Fruit fly (Drosophila melanogaster) whole organism, embryonic: ENCODE data around the gene Rad17.

Source experiments
- C15 ChIP-seq: fragments of 200-800 bp; sonication (Bioruptor generic); IDR thresholded peaks from 3 replicates; pipeline ENCODE4 v1.3.6; 2022; ENCODE audit warnings: missing biosample characterization, missing genetic modification characterization
- CG11504 ChIP-seq: fragments of 200-800 bp; sonication (Bioruptor generic); optimal IDR thresholded peaks from 3 replicates; lab custom pipeline; 2019; ENCODE audit warnings: missing biosample characterization, mild to moderate bottlenecking, missing genetic modification characterization, moderate library complexity
- CG11695 ChIP-seq: fragments of 200-800 bp; sonication (Bioruptor generic); IDR thresholded peaks from 3 replicates; pipeline ENCODE4 v1.3.6; 2022; ENCODE audit warnings: missing biosample characterization, missing genetic modification characterization
- CG13123 ChIP-seq: fragments of 200-800 bp; sonication (Bioruptor generic); optimal IDR thresholded peaks from 2 replicates; lab custom pipeline; 2016; ENCODE audit warnings: missing biosample characterization, missing genetic modification characterization
- CG13894 ChIP-seq: fragments of 200-800 bp; sonication (Bioruptor generic); optimal IDR thresholded peaks from 3 replicates; lab custom pipeline; 2018; ENCODE audit warnings: missing biosample characterization, mild to moderate bottlenecking, missing genetic modification characterization, moderate library complexity
- CG14014 ChIP-seq: fragments of 200-800 bp; sonication (Bioruptor generic); IDR thresholded peaks from 2 replicates; pipeline ENCODE4 v1.3.6; 2022; ENCODE audit warnings: missing biosample characterization, missing genetic modification characterization
- CG16779 ChIP-seq: fragments of 200-800 bp; sonication (Bioruptor generic); IDR thresholded peaks from 2 replicates; pipeline ENCODE4 v1.3.6; 2022; ENCODE audit warnings: missing biosample characterization, missing genetic modification characterization
- CG17186 ChIP-seq: fragments of 200-800 bp; sonication (Bioruptor generic); optimal IDR thresholded peaks from 3 replicates; lab custom pipeline; 2017; ENCODE audit warnings: missing biosample characterization, missing genetic modification reagents, missing genetic modification characterization
- CG18599 ChIP-seq: fragments of 200-800 bp; sonication (Bioruptor generic); optimal IDR thresholded peaks from 3 replicates; lab custom pipeline; 2017; ENCODE audit warnings: missing biosample characterization, missing genetic modification characterization, mild to moderate bottlenecking, moderate library complexity, missing genetic modification reagents
- CG2129 ChIP-seq: fragments of 200-800 bp; sonication (Bioruptor generic); IDR thresholded peaks from 2 replicates; pipeline ENCODE4 v1.3.6; 2022; ENCODE audit warnings: missing biosample characterization, missing genetic modification characterization; ENCODE audit not compliant: partially characterized antibody
- CG2202 ChIP-seq: fragments of 200-800 bp; sonication (Bioruptor generic); optimal IDR thresholded peaks from 2 replicates; lab custom pipeline; 2018; ENCODE audit warnings: missing biosample characterization, mild to moderate bottlenecking, missing genetic modification characterization
- CG3065 ChIP-seq: fragments of 200-800 bp; sonication (Bioruptor generic); optimal IDR thresholded peaks from 2 replicates; lab custom pipeline; 2016; ENCODE audit warnings: missing biosample characterization, missing genetic modification characterization
- CG31365 ChIP-seq: fragments of 200-800 bp; sonication (Bioruptor generic); optimal IDR thresholded peaks from 2 replicates; lab custom pipeline; 2018; ENCODE audit warnings: missing biosample characterization, mild to moderate bottlenecking, missing genetic modification characterization
- CG3163 ChIP-seq: fragments of 200-800 bp; sonication (Bioruptor generic); optimal IDR thresholded peaks from 3 replicates; lab custom pipeline; 2016; ENCODE audit warnings: missing biosample characterization, missing genetic modification characterization
- CG34224 ChIP-seq: fragments of 200-800 bp; sonication (Bioruptor generic); IDR thresholded peaks from 3 replicates; pipeline ENCODE4 v1.3.6; 2022; ENCODE audit warnings: missing biosample characterization, missing genetic modification characterization; ENCODE audit not compliant: partially characterized antibody
- CG3847 ChIP-seq: fragments of 200-800 bp; sonication (Bioruptor generic); IDR thresholded peaks from 2 replicates; pipeline ENCODE4 v1.3.6; 2022; ENCODE audit warnings: missing biosample characterization, missing genetic modification characterization
- CG42726 ChIP-seq: fragments of 200-800 bp; sonication (Bioruptor generic); IDR thresholded peaks from 2 replicates; pipeline ENCODE4 v1.3.6; 2022; ENCODE audit warnings: missing biosample characterization, missing genetic modification characterization; ENCODE audit not compliant: partially characterized antibody
- CG9932 ChIP-seq: fragments of 200-800 bp; sonication (Bioruptor generic); IDR thresholded peaks from 2 replicates; pipeline ENCODE4 v1.3.6; 2022; ENCODE audit warnings: missing biosample characterization, missing genetic modification characterization
- D19B ChIP-seq: fragments of 200-800 bp; sonication (Bioruptor generic); optimal IDR thresholded peaks from 2 replicates; lab custom pipeline; 2017; ENCODE audit warnings: missing biosample characterization, mild to moderate bottlenecking, missing genetic modification characterization
- Dad ChIP-seq: fragments of 200-800 bp; sonication (Bioruptor generic); optimal IDR thresholded peaks from 3 replicates; lab custom pipeline; 2016; ENCODE audit warnings: missing biosample characterization, missing genetic modification characterization
- Dip2 ChIP-seq: fragments of 200-800 bp; sonication (Bioruptor generic); IDR thresholded peaks from 2 replicates; pipeline ENCODE4 v1.3.6; 2022; ENCODE audit warnings: missing biosample characterization, missing genetic modification characterization
- Dll ChIP-seq: fragments of 200-800 bp; sonication (Bioruptor generic); IDR thresholded peaks from 4 replicates; pipeline ENCODE4 v1.3.6; 2022; ENCODE audit warnings: missing biosample characterization, missing genetic modification characterization; ENCODE audit not compliant: partially characterized antibody
- Doc2 ChIP-seq: fragments of 200-800 bp; sonication (Bioruptor generic); IDR thresholded peaks from 2 replicates; pipeline ENCODE4 v1.3.6; 2022; ENCODE audit warnings: missing biosample characterization, missing genetic modification characterization
- E2f1 ChIP-seq: fragments of 200-800 bp; sonication (Bioruptor generic); IDR thresholded peaks from 2 replicates; pipeline ENCODE4 v1.3.6; 2022; ENCODE audit warnings: missing biosample characterization, missing genetic modification characterization
- HmgZ ChIP-seq: fragments of 200-800 bp; sonication (Bioruptor generic); optimal IDR thresholded peaks from 2 replicates; lab custom pipeline; 2018; ENCODE audit warnings: missing biosample characterization, mild to moderate bottlenecking, missing genetic modification characterization
- NfI ChIP-seq: fragments of 200-800 bp; sonication (Bioruptor generic); optimal IDR thresholded peaks from 3 replicates; lab custom pipeline; 2018; ENCODE audit warnings: missing biosample characterization, mild to moderate bottlenecking, missing genetic modification characterization, moderate library complexity
- PHDP ChIP-seq: fragments of 200-800 bp; sonication (Bioruptor generic); optimal IDR thresholded peaks from 3 replicates; lab custom pipeline; 2018; ENCODE audit warnings: missing biosample characterization, mild to moderate bottlenecking, missing genetic modification characterization, moderate library complexity
- Pdp1 ChIP-seq, 2 experiments: fragments of 200-800 bp; sonication (Bioruptor generic); optimal IDR thresholded peaks; 3 replicates each; lab custom pipeline; 2016; ENCODE audit warnings: missing biosample characterization in 2 of 2, missing genetic modification characterization in 2 of 2, mild to moderate bottlenecking in 1 of 2, moderate library complexity in 1 of 2
- Scr ChIP-seq: fragments of 200-800 bp; sonication (Bioruptor generic); IDR thresholded peaks from 2 replicates; pipeline ENCODE4 v1.3.6; 2022; ENCODE audit warnings: missing biosample characterization, missing genetic modification characterization; ENCODE audit not compliant: partially characterized antibody
- Sry-β ChIP-seq: fragments of 200-800 bp; sonication (Bioruptor generic); optimal IDR thresholded peaks from 2 replicates; lab custom pipeline; 2018; ENCODE audit warnings: missing biosample characterization, mild to moderate bottlenecking, missing genetic modification characterization, moderate library complexity
- Sry-δ ChIP-seq: fragments of 200-800 bp; sonication (Bioruptor generic); optimal IDR thresholded peaks from 2 replicates; lab custom pipeline; 2016; ENCODE audit warnings: missing biosample characterization, missing genetic modification characterization
- YL-1 ChIP-seq: fragments of 200-800 bp; sonication (Bioruptor generic); optimal IDR thresholded peaks from 3 replicates; lab custom pipeline; 2017; ENCODE audit warnings: missing biosample characterization, mild to moderate bottlenecking, missing genetic modification characterization
- cad ChIP-seq: fragments of >200 bp; optimal IDR thresholded peaks from 2 replicates; lab custom pipeline; 2017; ENCODE audit warnings: missing biosample characterization, missing genetic modification characterization
- chif ChIP-seq, 2 experiments: fragments of 200-800 bp; sonication (Bioruptor generic); optimal IDR thresholded peaks; 3 replicates each; lab custom pipeline; 2016; ENCODE audit warnings: missing biosample characterization in 2 of 2, missing genetic modification characterization in 2 of 2
- dmrt99B ChIP-seq: fragments of 200-800 bp; sonication (Bioruptor generic); optimal IDR thresholded peaks from 2 replicates; lab custom pipeline; 2018; ENCODE audit warnings: missing biosample characterization, mild to moderate bottlenecking, missing genetic modification characterization, moderate library complexity
- dpn ChIP-seq, 2 experiments: fragments of 200-800 bp; sonication (Bioruptor generic); optimal IDR thresholded peaks; 3 replicates each; lab custom pipeline; 2016; ENCODE audit warnings: missing biosample characterization in 2 of 2, missing genetic modification characterization in 2 of 2
- esg ChIP-seq: fragments of 200-800 bp; sonication (Bioruptor generic); conservative IDR thresholded peaks from 2 replicates; pipeline ENCODE4 v1.3.6; 2022; ENCODE audit warnings: missing biosample characterization, missing genetic modification characterization
- hb ChIP-seq: fragments of 200-800 bp; sonication (Bioruptor generic); IDR thresholded peaks from 3 replicates; pipeline ENCODE4 v1.3.6; 2022; ENCODE audit warnings: missing biosample characterization, missing genetic modification characterization; ENCODE audit not compliant: partially characterized antibody
- jumu ChIP-seq: fragments of 200-800 bp; sonication (Bioruptor generic); optimal IDR thresholded peaks from 3 replicates; lab custom pipeline; 2016; ENCODE audit warnings: missing biosample characterization, missing genetic modification characterization
- kah ChIP-seq: fragments of 200-800 bp; sonication (Bioruptor generic); optimal IDR thresholded peaks from 2 replicates; lab custom pipeline; 2018; ENCODE audit warnings: missing biosample characterization, mild to moderate bottlenecking, missing genetic modification characterization
- kni ChIP-seq: fragments of 200-800 bp; sonication (Bioruptor generic); optimal IDR thresholded peaks from 3 replicates; lab custom pipeline; 2017; ENCODE audit warnings: mild to moderate bottlenecking, missing biosample characterization, missing genetic modification reagents, missing genetic modification characterization
- nerfin-1 ChIP-seq: fragments of 200-800 bp; sonication (Bioruptor generic); optimal IDR thresholded peaks from 3 replicates; lab custom pipeline; 2019; ENCODE audit warnings: missing biosample characterization, mild to moderate bottlenecking, missing genetic modification characterization, moderate library complexity
- otp ChIP-seq: fragments of 200-800 bp; sonication (Bioruptor generic); IDR thresholded peaks from 3 replicates; pipeline ENCODE4, ENCODE4 v1.3.6; 2022; ENCODE audit warnings: missing biosample characterization, missing genetic modification characterization
- sob ChIP-seq: fragments of 200-800 bp; sonication (Bioruptor generic); IDR thresholded peaks from 2 replicates; pipeline ENCODE4 v1.3.6; 2022; ENCODE audit warnings: missing biosample characterization, missing genetic modification characterization
- sr ChIP-seq: fragments of 200-800 bp; sonication (Bioruptor generic); IDR thresholded peaks from 3 replicates; pipeline ENCODE4 v1.3.6; 2022; ENCODE audit warnings: missing biosample characterization, missing genetic modification characterization
- tll ChIP-seq, 2 experiments: fragments of 200-800 bp in 1 of 2; fragments of >200 bp in 1 of 2; sonication (Bioruptor generic) in 1 of 2; optimal IDR thresholded peaks; 2 replicates each; lab custom pipeline; 2017 to 2019; ENCODE audit warnings: missing biosample characterization in 2 of 2, missing genetic modification characterization in 2 of 2, mild to moderate bottlenecking in 1 of 2, moderate library complexity in 1 of 2
- ttk ChIP-seq: fragments of 200-800 bp; sonication (Bioruptor generic); IDR thresholded peaks from 2 replicates; pipeline ENCODE4 v2.1.2; 2022; ENCODE audit warnings: missing biosample characterization, missing genetic modification characterization
- tx ChIP-seq: fragments of 200-800 bp; sonication (Bioruptor generic); optimal IDR thresholded peaks from 2 replicates; lab custom pipeline; 2016; ENCODE audit warnings: missing biosample characterization, missing genetic modification characterization
- zen2 ChIP-seq: fragments of 200-800 bp; sonication (Bioruptor generic); IDR thresholded peaks from 3 replicates; pipeline ENCODE4 v1.3.6; 2022; ENCODE audit warnings: missing biosample characterization, missing genetic modification characterization; ENCODE audit not compliant: partially characterized antibody
- zfh1 ChIP-seq: fragments of 200-800 bp; sonication (Bioruptor generic); IDR thresholded peaks from 3 replicates; pipeline ENCODE4 v1.3.6; 2022; ENCODE audit warnings: missing biosample characterization, missing genetic modification characterization

Gene Rad17

DNA sequence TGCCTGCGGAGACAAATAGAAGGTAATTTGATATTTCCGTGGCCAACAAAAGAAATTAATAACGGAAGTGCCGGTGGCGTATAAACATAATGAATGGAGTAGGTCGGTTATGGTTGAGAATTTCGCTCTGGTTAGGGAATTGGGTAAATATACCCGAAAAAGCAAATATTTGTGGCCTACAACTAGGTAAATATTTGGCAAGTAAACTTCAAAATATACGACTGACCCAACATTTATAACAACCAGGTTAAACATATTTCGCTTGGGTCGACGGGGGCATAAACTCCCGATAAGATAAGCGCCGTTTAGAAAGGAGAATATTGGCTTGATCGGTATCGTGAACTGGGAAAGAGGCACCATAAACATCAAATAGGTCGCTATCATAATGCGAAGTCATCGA, 7.8 kb upstream of the Rad17 start (continued):
- TF ChIP-seq CG3065 (GFP tag; lab: Kevin White, UChicago), result no peak
- TF ChIP-seq CG3847 (GFP tag; lab: Robert Waterston, UW), result no peak
- peak; percentile 34; the same call in 1 of the 3 replicates for TF ChIP-seq zfh1 (GFP tag; lab: Robert Waterston, UW)
- TF ChIP-seq tll (GFP tag; optimal IDR thresholded peaks at IDR 0.05; lab: Kevin White, UChicago), result peak in 1 of 2 experiments; percentile 78
- TF ChIP-seq cad (GFP tag; lab: Kevin White, UChicago), result no peak
- no peak for TF ChIP-seq ttk (GFP tag; lab: Robert Waterston, UW)
- TF ChIP-seq Sry-δ (GFP tag; lab: Kevin White, UChicago), result no peak
- no peak for TF ChIP-seq NfI (GFP tag; lab: Kevin White, UChicago)
- peak; percentile 73 for TF ChIP-seq kni (GFP tag; lab: Kevin White, UChicago)
- no peak for TF ChIP-seq CG42726
- TF ChIP-seq CG13894 (tag; lab: Kevin White, UChicago), result no peak
- TF ChIP-seq otp (GFP tag; lab: Robert Waterston, UW), result peak; percentile 32; the same call in 1 of the 3 replicates
- TF ChIP-seq Dad, result no peak
- TF ChIP-seq chif (GFP tag; optimal IDR thresholded peaks at IDR 0.05; lab: Kevin White, UChicago), result peak in 1 of 2 experiments; percentile 22
- no peak for TF ChIP-seq CG3163 (GFP tag; lab: Kevin White, UChicago)
- peak; percentile 66 for TF ChIP-seq nerfin-1 (tag; lab: Kevin White, UChicago)
- TF ChIP-seq esg (GFP tag; lab: Robert Waterston, UW), result no peak
- no peak for TF ChIP-seq C15 (GFP tag; lab: Robert Waterston, UW)
- TF ChIP-seq E2f1 (GFP tag; lab: Robert Waterston, UW), result no peak
- TF ChIP-seq CG13123 (GFP tag; lab: Kevin White, UChicago), result no peak
- TF ChIP-seq CG17186 (GFP tag; lab: Kevin White, UChicago), result no peak
- TF ChIP-seq CG11504 (tag; lab: Kevin White, UChicago), result no peak
- TF ChIP-seq CG34224, result no peak
- TF ChIP-seq sr (GFP tag; lab: Robert Waterston, UW), result no peak
- no peak for TF ChIP-seq sob
- TF ChIP-seq Sry-β (GFP tag; lab: Kevin White, UChicago), result peak; percentile 52
- TF ChIP-seq CG9932 (GFP tag; lab: Robert Waterston, UW), result no peak
- TF ChIP-seq CG16779, result no peak
- no peak for TF ChIP-seq Scr (GFP tag; lab: Robert Waterston, UW)
- TF ChIP-seq Doc2 (GFP tag; lab: Robert Waterston, UW), result no peak
- TF ChIP-seq D19B (GFP tag; lab: Kevin White, UChicago), result no peak
- no peak for TF ChIP-seq jumu (GFP tag; lab: Kevin White, UChicago)
- TF ChIP-seq Pdp1 (GFP tag; optimal IDR thresholded peaks at IDR 0.05; lab: Kevin White, UChicago), result no peak
- peak; percentile 51 for TF ChIP-seq PHDP (tag; lab: Kevin White, UChicago)
- TF ChIP-seq Dll (GFP tag; lab: Robert Waterston, UW), result no peak
- TF ChIP-seq YL-1 (GFP tag; lab: Kevin White, UChicago), result peak; percentile 64
- no peak for TF ChIP-seq tx
- TF ChIP-seq hb (GFP tag; lab: Robert Waterston, UW), result no peak
- peak; percentile 43 for TF ChIP-seq kah (GFP tag; lab: Kevin White, UChicago)
- no peak for TF ChIP-seq CG2129
- TF ChIP-seq CG31365 (tag; lab: Kevin White, UChicago), result peak; percentile 25
- no peak for TF ChIP-seq dmrt99B (tag; lab: Kevin White, UChicago)
- TF ChIP-seq dpn (GFP tag; optimal IDR thresholded peaks at IDR 0.05; lab: Kevin White, UChicago), result no peak
- TF ChIP-seq CG11695 (GFP tag; lab: Robert Waterston, UW), result peak; percentile 42; the same call in 1 of the 3 replicates
- TF ChIP-seq CG14014 (GFP tag; lab: Robert Waterston, UW), result no peak
- TF ChIP-seq CG2202 (tag; lab: Kevin White, UChicago), result peak; percentile 91
- TF ChIP-seq Dip2 (GFP tag; lab: Robert Waterston, UW), result no peak
- TF ChIP-seq HmgZ (tag; lab: Kevin White, UChicago), result peak; percentile 3
- TF ChIP-seq CG18599 (GFP tag; lab: Kevin White, UChicago), result no peak
- no peak for TF ChIP-seq zen2 (GFP tag; lab: Robert Waterston, UW)
